Fruit fly (Drosophila melanogaster) whole organism, embryonic: ENCODE data around the gene CG6051.
A peak's percentile ranks its signal among the peaks of the same experiment; 100 is the strongest.

Experiments used
- ATbp ChIP-seq: fragments of 200-800 bp; sonication (Bioruptor generic); optimal IDR thresholded peaks from 2 replicates; lab custom pipeline; 2017; ENCODE audit warnings: missing biosample characterization, mild to moderate bottlenecking, missing genetic modification characterization, missing genetic modification reagents
- Abd-B ChIP-seq: fragments of 200-800 bp; sonication (Bioruptor generic); optimal IDR thresholded peaks from 2 replicates; lab custom pipeline; 2018; ENCODE audit warnings: missing biosample characterization, mild to moderate bottlenecking, missing genetic modification characterization, moderate library complexity
- Ada2b ChIP-seq: fragments of 200-800 bp; sonication (Bioruptor generic); IDR thresholded peaks from 2 replicates; pipeline ENCODE4 v1.3.6; 2022; ENCODE audit warnings: missing biosample characterization, missing genetic modification characterization
- CG10147 ChIP-seq: fragments of 200-800 bp; sonication (Bioruptor generic); optimal IDR thresholded peaks from 2 replicates; lab custom pipeline; 2019; ENCODE audit warnings: missing biosample characterization, mild to moderate bottlenecking, missing genetic modification characterization, moderate library complexity
- CG11093 ChIP-seq: fragments of 200-800 bp; sonication (Bioruptor generic); IDR thresholded peaks from 3 replicates; pipeline ENCODE4 v1.3.6; 2022; ENCODE audit warnings: missing biosample characterization, missing genetic modification characterization
- CG11456 ChIP-seq: fragments of 200-800 bp; sonication (Bioruptor generic); IDR thresholded peaks from 3 replicates; pipeline ENCODE4 v1.3.6; 2022; ENCODE audit warnings: missing biosample characterization, missing genetic modification characterization
- CG11696 ChIP-seq: fragments of 200-800 bp; sonication (Bioruptor generic); IDR thresholded peaks from 2 replicates; pipeline ENCODE4 v1.3.6; 2022; ENCODE audit warnings: missing biosample characterization, missing genetic modification characterization
- CG12744 ChIP-seq: fragments of 200-800 bp; sonication (Bioruptor generic); optimal IDR thresholded peaks from 2 replicates; lab custom pipeline; 2016; ENCODE audit warnings: missing biosample characterization, missing genetic modification characterization
- CG14667 ChIP-seq: fragments of 200-800 bp; sonication (Bioruptor generic); IDR thresholded peaks from 2 replicates; pipeline ENCODE4 v1.3.6; 2022; ENCODE audit warnings: missing biosample characterization, missing genetic modification characterization
- CG17186 ChIP-seq: fragments of 200-800 bp; sonication (Bioruptor generic); optimal IDR thresholded peaks from 3 replicates; lab custom pipeline; 2017; ENCODE audit warnings: missing biosample characterization, missing genetic modification reagents, missing genetic modification characterization
- CG17361 ChIP-seq: fragments of 200-800 bp; sonication (Bioruptor generic); IDR thresholded peaks from 3 replicates; pipeline ENCODE4 v1.3.6; 2022; ENCODE audit warnings: missing biosample characterization, missing genetic modification characterization
- CG17568 ChIP-seq: fragments of 200-800 bp; sonication (Bioruptor generic); optimal IDR thresholded peaks from 2 replicates; lab custom pipeline; 2018; ENCODE audit warnings: missing biosample characterization, mild to moderate bottlenecking, missing genetic modification characterization, moderate library complexity
- CG1832 ChIP-seq: fragments of 200-800 bp; sonication (Bioruptor generic); optimal IDR thresholded peaks from 2 replicates; lab custom pipeline; 2017; ENCODE audit warnings: missing biosample characterization, mild to moderate bottlenecking, missing genetic modification characterization, inconsistent platforms
- CG2199 ChIP-seq: fragments of 200-800 bp; sonication (Bioruptor generic); IDR thresholded peaks from 3 replicates; pipeline ENCODE4 v1.3.6; 2022; ENCODE audit warnings: missing biosample characterization, missing genetic modification characterization
- CG3726 ChIP-seq: fragments of 200-800 bp; sonication (Bioruptor generic); IDR thresholded peaks from 3 replicates; pipeline ENCODE4, ENCODE4 v1.3.6; 2022; ENCODE audit warnings: missing biosample characterization, missing genetic modification characterization
- CG4328 ChIP-seq: fragments of 200-800 bp; sonication (Bioruptor generic); optimal IDR thresholded peaks from 3 replicates; lab custom pipeline; 2017; ENCODE audit warnings: missing biosample characterization, missing genetic modification reagents, missing genetic modification characterization
- CG4730 ChIP-seq: fragments of 200-800 bp; sonication (Bioruptor generic); IDR thresholded peaks from 2 replicates; pipeline ENCODE4 v1.3.6; 2022; ENCODE audit warnings: missing biosample characterization, missing genetic modification characterization
- CG8359 ChIP-seq: fragments of 200-800 bp; sonication (Bioruptor generic); optimal IDR thresholded peaks from 2 replicates; lab custom pipeline; 2017; ENCODE audit warnings: missing biosample characterization, mild to moderate bottlenecking, missing genetic modification characterization, borderline replicate concordance
- CG8924 ChIP-seq: fragments of 200-800 bp; optimal IDR thresholded peaks from 3 replicates; lab custom pipeline; 2019; ENCODE audit warnings: missing biosample characterization, mild to moderate bottlenecking, missing genetic modification characterization, moderate library complexity
- CG9817 ChIP-seq: fragments of 200-800 bp; sonication (Bioruptor generic); optimal IDR thresholded peaks from 2 replicates; lab custom pipeline; 2018; ENCODE audit warnings: missing biosample characterization, mild to moderate bottlenecking, missing genetic modification characterization, moderate library complexity
- CG9876 ChIP-seq: fragments of 200-800 bp; sonication (Bioruptor generic); optimal IDR thresholded peaks from 2 replicates; lab custom pipeline; 2016; ENCODE audit warnings: missing biosample characterization, missing genetic modification characterization
- Hmr ChIP-seq: fragments of 200-800 bp; sonication (Bioruptor generic); optimal IDR thresholded peaks from 3 replicates; lab custom pipeline; 2017; ENCODE audit warnings: mild to moderate bottlenecking, missing biosample characterization, missing genetic modification reagents, missing genetic modification characterization
- Lhr ChIP-seq: fragments of 200-800 bp; sonication (Bioruptor generic); optimal IDR thresholded peaks from 3 replicates; lab custom pipeline; 2017; ENCODE audit warnings: mild to moderate bottlenecking, missing biosample characterization, missing genetic modification reagents, missing genetic modification characterization
- Lpt ChIP-seq: fragments of >200 bp; optimal IDR thresholded peaks from 2 replicates; lab custom pipeline; 2018; ENCODE audit warnings: missing biosample characterization, missing genetic modification characterization
- MTF-1 ChIP-seq: fragments of 200-800 bp; sonication (Bioruptor generic); optimal IDR thresholded peaks from 2 replicates; lab custom pipeline; 2018; ENCODE audit warnings: missing biosample characterization, mild to moderate bottlenecking, missing genetic modification characterization, borderline replicate concordance
- Mes4 ChIP-seq: fragments of 200-800 bp; sonication (Bioruptor generic); optimal IDR thresholded peaks from 2 replicates; lab custom pipeline; 2016; ENCODE audit warnings: missing biosample characterization, missing genetic modification characterization
- Six4 ChIP-seq: fragments of 200-800 bp; sonication (Bioruptor generic); optimal IDR thresholded peaks from 2 replicates; lab custom pipeline; 2016; ENCODE audit warnings: missing biosample characterization, missing genetic modification characterization
- Spps ChIP-seq: fragments of 200-800 bp; sonication (Bioruptor generic); optimal IDR thresholded peaks from 2 replicates; lab custom pipeline; 2018; ENCODE audit warnings: missing biosample characterization, mild to moderate bottlenecking, missing genetic modification characterization
- Sry-β ChIP-seq: fragments of 200-800 bp; sonication (Bioruptor generic); optimal IDR thresholded peaks from 2 replicates; lab custom pipeline; 2018; ENCODE audit warnings: missing biosample characterization, mild to moderate bottlenecking, missing genetic modification characterization, moderate library complexity
- Trl ChIP-seq, 3 experiments: fragments of >200 bp in 2 of 3; fragments of 200-800 bp in 1 of 3; sonication (Bioruptor generic) in 1 of 3; optimal IDR thresholded peaks; 2 replicates in 1 of 3; 3 replicates in 2 of 3; lab custom pipeline; 2016 to 2017; ENCODE audit warnings: missing biosample characterization in 1 of 3, missing genetic modification characterization in 1 of 3
- amos ChIP-seq: fragments of 200-800 bp; sonication (Bioruptor generic); IDR thresholded peaks from 2 replicates; pipeline ENCODE4 v1.3.6; 2022; ENCODE audit warnings: missing biosample characterization, missing genetic modification characterization; ENCODE audit not compliant: partially characterized antibody
- bowl ChIP-seq: fragments of 200-800 bp; sonication (Bioruptor generic); IDR thresholded peaks from 2 replicates; pipeline ENCODE4 v1.3.6; 2022; ENCODE audit warnings: missing biosample characterization, missing genetic modification characterization
- cg ChIP-seq: fragments of 200-800 bp; sonication (Bioruptor generic); optimal IDR thresholded peaks from 3 replicates; lab custom pipeline; 2019; ENCODE audit warnings: missing biosample characterization, mild to moderate bottlenecking, missing genetic modification characterization, moderate library complexity
- crp ChIP-seq, 2 experiments: fragments of 200-800 bp; sonication (Bioruptor generic); optimal IDR thresholded peaks; 2 replicates in 1 of 2; 3 replicates in 1 of 2; lab custom pipeline; 2017; ENCODE audit warnings: missing biosample characterization in 2 of 2, missing genetic modification characterization in 2 of 2, mild to moderate bottlenecking in 1 of 2, moderate library complexity in 1 of 2
- exex ChIP-seq: fragments of 200-800 bp; sonication (Bioruptor generic); optimal IDR thresholded peaks from 4 replicates; lab custom pipeline; 2018; ENCODE audit warnings: missing biosample characterization, mild to moderate bottlenecking, missing genetic modification characterization, moderate library complexity
- fd3F ChIP-seq: fragments of 200-800 bp; sonication (Bioruptor generic); optimal IDR thresholded peaks from 2 replicates; lab custom pipeline; 2018; ENCODE audit warnings: missing biosample characterization, mild to moderate bottlenecking, missing genetic modification characterization, moderate library complexity
- grn ChIP-seq: fragments of 200-800 bp; sonication (Bioruptor generic); optimal IDR thresholded peaks from 3 replicates; lab custom pipeline; 2017; ENCODE audit warnings: missing biosample characterization, missing genetic modification characterization
- jumu ChIP-seq: fragments of 200-800 bp; sonication (Bioruptor generic); optimal IDR thresholded peaks from 3 replicates; lab custom pipeline; 2016; ENCODE audit warnings: missing biosample characterization, missing genetic modification characterization
- mirr ChIP-seq: fragments of 200-800 bp; sonication (Bioruptor generic); optimal IDR thresholded peaks from 3 replicates; lab custom pipeline; 2018; ENCODE audit warnings: missing biosample characterization, mild to moderate bottlenecking, missing genetic modification characterization
- pan ChIP-seq, 4 experiments: fragments of >200 bp in 3 of 4; fragments of 200-800 bp in 1 of 4; sonication (Bioruptor generic) in 1 of 4; optimal IDR thresholded peaks in 3 of 4; IDR thresholded peaks in 1 of 4; 2 replicates each; pipeline versions ENCODE4 v1.3.6 to Lab custom; 2017 to 2022; ENCODE audit warnings: missing biosample characterization in 2 of 4, missing genetic modification characterization in 2 of 4, mixed read lengths in 1 of 4
- repo ChIP-seq: fragments of 200-800 bp; sonication (Bioruptor generic); optimal IDR thresholded peaks from 2 replicates; lab custom pipeline; 2016; ENCODE audit warnings: missing biosample characterization, missing genetic modification characterization
- slp2 ChIP-seq: fragments of 200-800 bp; sonication (Bioruptor generic); optimal IDR thresholded peaks from 2 replicates; lab custom pipeline; 2016; ENCODE audit warnings: missing biosample characterization, missing genetic modification characterization
- sqz ChIP-seq: fragments of 200-800 bp; sonication (Bioruptor generic); optimal IDR thresholded peaks from 3 replicates; lab custom pipeline; 2018; ENCODE audit warnings: missing biosample characterization, mild to moderate bottlenecking, missing genetic modification characterization
- ssp ChIP-seq: fragments of 200-800 bp; sonication (Bioruptor generic); IDR thresholded peaks from 2 replicates; pipeline ENCODE4 v1.3.6; 2022; ENCODE audit warnings: missing biosample characterization, missing genetic modification characterization
- stwl ChIP-seq: fragments of 200-800 bp; sonication (Bioruptor generic); optimal IDR thresholded peaks from 3 replicates; lab custom pipeline; 2018; ENCODE audit warnings: missing biosample characterization, mild to moderate bottlenecking, missing genetic modification characterization, moderate library complexity
- tap ChIP-seq: fragments of 200-800 bp; optimal IDR thresholded peaks from 3 replicates; lab custom pipeline; 2019; ENCODE audit warnings: missing biosample characterization, mild to moderate bottlenecking, missing genetic modification characterization, moderate library complexity
- ttk ChIP-seq: fragments of 200-800 bp; sonication (Bioruptor generic); IDR thresholded peaks from 2 replicates; pipeline ENCODE4 v2.1.2; 2022; ENCODE audit warnings: missing biosample characterization, missing genetic modification characterization
- wor ChIP-seq: fragments of 200-800 bp; sonication (Bioruptor generic); IDR thresholded peaks from 2 replicates; pipeline ENCODE4 v1.3.6; 2022; ENCODE audit warnings: missing biosample characterization, missing genetic modification characterization

Gene CG6051

DNA sequence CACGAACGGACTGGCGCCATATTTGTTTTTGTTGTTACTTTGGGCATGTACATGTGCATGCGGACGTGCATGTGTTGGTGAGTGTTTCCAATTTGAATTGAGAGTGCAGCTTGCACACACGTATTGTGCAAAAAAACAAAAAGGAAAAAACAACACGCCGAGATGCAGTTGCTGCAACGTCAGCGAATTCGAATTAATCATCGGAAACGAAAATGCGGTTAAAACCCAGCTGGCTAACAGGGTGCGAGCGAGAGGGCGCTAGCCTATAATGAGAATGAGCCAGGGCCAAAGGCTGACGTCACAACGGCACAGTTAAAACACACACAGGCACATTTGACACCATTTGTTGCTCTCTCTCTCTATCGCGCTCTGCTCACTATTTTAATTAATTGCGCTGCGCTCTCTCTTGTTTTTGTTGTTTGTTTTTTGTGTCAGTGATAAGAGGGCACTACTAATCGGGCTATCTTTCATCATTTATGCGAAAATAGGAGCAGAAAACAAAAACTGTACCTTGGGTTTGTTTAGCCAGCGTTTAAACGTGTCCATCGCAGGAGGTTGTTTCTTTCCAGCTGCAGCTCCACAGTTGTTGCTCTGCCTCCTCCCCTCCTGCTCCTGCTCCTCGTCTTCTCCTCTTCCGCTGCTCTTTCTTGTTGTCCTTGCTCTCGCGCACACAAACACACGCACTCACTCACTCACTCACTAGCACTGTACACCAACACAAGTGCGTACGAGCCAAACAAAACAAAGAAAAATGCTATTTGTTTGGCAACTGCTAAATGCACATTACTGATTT is 789 bp downstream of the CG6051 start (continued):
- TF ChIP-seq Six4 (no peak), CG10147 (no peak), Hmr (GFP tag; lab: Kevin White, UChicago) (no peak), mirr (GFP tag; lab: Kevin White, UChicago) (peak; percentile 65), jumu (GFP tag; lab: Kevin White, UChicago) (no peak), ATbp (GFP tag; lab: Kevin White, UChicago) (no peak), CG17361 (GFP tag; lab: Robert Waterston, UW) (no peak), Trl (optimal IDR thresholded peaks at IDR 0.05; lab: Kevin White, UChicago) (peak; percentile 73 to 93), Trl (GFP tag; optimal IDR thresholded peaks at IDR 0.05; lab: Kevin White, UChicago) (no peak), CG2199 (GFP tag; lab: Robert Waterston, UW) (no peak), Lhr (GFP tag; lab: Kevin White, UChicago) (no peak), Sry-β (GFP tag; lab: Kevin White, UChicago) (no peak), stwl (tag; lab: Kevin White, UChicago) (no peak), pan (optimal IDR thresholded peaks at IDR 0.05; lab: Kevin White, UChicago) (no peak), pan (GFP tag; optimal IDR thresholded peaks at IDR 0.05 in 1 of 2, IDR thresholded peaks at IDR 0.05 in 1 of 2) (no peak), ttk (GFP tag; lab: Robert Waterston, UW) (no peak), CG9876 (GFP tag; lab: Kevin White, UChicago) (no peak), CG17186 (GFP tag; lab: Kevin White, UChicago) (no peak), CG4328 (GFP tag; lab: Kevin White, UChicago) (no peak), CG11696 (GFP tag; lab: Robert Waterston, UW) (no peak), ssp (GFP tag; lab: Robert Waterston, UW) (no peak), slp2 (GFP tag; lab: Kevin White, UChicago) (no peak), CG9817 (no peak), grn (GFP tag; lab: Kevin White, UChicago) (peak; percentile 17), CG17568 (GFP tag; lab: Kevin White, UChicago) (no peak), Ada2b (GFP tag; lab: Robert Waterston, UW) (no peak), sqz (GFP tag; lab: Kevin White, UChicago) (no peak), wor (GFP tag; lab: Robert Waterston, UW) (no peak), CG8924 (no peak), Abd-B (GFP tag; lab: Kevin White, UChicago) (no peak), CG14667 (GFP tag; lab: Robert Waterston, UW) (no peak), CG3726 (GFP tag; lab: Robert Waterston, UW) (no peak), Spps (no peak), exex (tag; lab: Kevin White, UChicago) (peak; percentile 71), bowl (GFP tag; lab: Robert Waterston, UW) (no peak), crp (GFP tag; optimal IDR thresholded peaks at IDR 0.05; lab: Kevin White, UChicago) (peak in 1 of 2 experiments; percentile 6), tap (no peak), CG12744 (no peak), Lpt (no peak), CG11093 (GFP tag; lab: Robert Waterston, UW) (no peak), CG1832 (GFP tag; lab: Kevin White, UChicago) (peak; percentile 53), CG11456 (GFP tag; lab: Robert Waterston, UW) (no peak), repo (no peak), cg (GFP tag; lab: Kevin White, UChicago) (peak; percentile 68), amos (GFP tag; lab: Robert Waterston, UW) (no peak), Mes4 (GFP tag; lab: Kevin White, UChicago) (no peak), CG8359 (GFP tag; lab: Kevin White, UChicago) (no peak), MTF-1 (no peak), CG4730 (no peak), fd3F (GFP tag; lab: Kevin White, UChicago) (no peak)
